Worm (Caenorhabditis elegans): Measurements from ENCODE around the gene F54B3.4.
A peak's percentile ranks its signal among the peaks of the same experiment; 100 is the strongest.

F54B3.4 gene

DNA sequence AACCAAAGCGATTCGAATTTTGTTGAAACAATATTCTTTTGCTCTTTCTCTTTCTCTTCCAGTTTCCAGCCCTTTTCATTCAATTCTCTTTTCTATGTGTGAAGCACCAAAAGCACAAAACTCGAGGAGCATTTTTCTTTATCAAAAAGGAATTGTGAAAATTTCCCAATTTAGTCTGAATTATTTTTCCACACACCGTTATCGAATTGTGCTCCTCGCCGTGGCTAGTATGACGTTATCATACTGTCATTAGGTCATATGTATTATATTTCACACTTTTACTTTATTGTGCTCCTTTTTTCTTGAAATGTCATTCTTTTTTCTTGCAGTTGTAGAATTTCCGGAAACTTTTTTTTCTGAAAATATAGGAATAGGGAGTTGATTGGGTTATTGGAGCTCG lies 49.4 kb downstream of the F54B3.4 start (continued):
- TF ChIP-seq F37D6.2 (tag; optimal IDR thresholded peaks at IDR 0.05) (no peak), daf-19 (GFP tag; conservative IDR thresholded peaks at IDR 0.05) (no peak), nhr-77 (tag; optimal IDR thresholded peaks at IDR 0.05) (peak; percentile 59), lin-13 (GFP tag; optimal IDR thresholded peaks at IDR 0.05) (no peak), nhr-10 (tag; optimal IDR thresholded peaks at IDR 0.05) (no peak), daf-16 (GFP tag; optimal IDR thresholded peaks at IDR 0.05) (no peak), daf-16 (tag; optimal IDR thresholded peaks at IDR 0.05) (peak; percentile 33), madf-5 (GFP tag; IDR thresholded peaks at IDR 0.05) (no peak), mdt-29 (GFP tag; IDR thresholded peaks at IDR 0.05) (no peak), hmg-1.1 (GFP tag; IDR thresholded peaks at IDR 0.05) (no peak), ztf-11 (tag; optimal IDR thresholded peaks at IDR 0.05) (no peak), spr-3 (GFP tag; optimal IDR thresholded peaks at IDR 0.05) (no peak), ceh-44 (GFP tag; IDR thresholded peaks at IDR 0.05) (no peak), nhr-41 (GFP tag; IDR thresholded peaks at IDR 0.05) (0 out of 2 replicates have a peak, but pooled peaks have one; percentile 12), php-3 (GFP tag; IDR thresholded peaks at IDR 0.05) (0 out of 2 replicates have a peak, but pooled peaks have one; percentile 31), egl-27 (tag; optimal IDR thresholded peaks at IDR 0.05) (no peak), nhr-11 (tag; optimal IDR thresholded peaks at IDR 0.05) (no peak), snpc-4 (tag; optimal IDR thresholded peaks at IDR 0.05) (no peak), zag-1 (tag; optimal IDR thresholded peaks at IDR 0.05) (no peak), hlh-11 (tag; optimal IDR thresholded peaks at IDR 0.05) (peak; percentile 68), hlh-30 (tag; optimal IDR thresholded peaks at IDR 0.05; ENCODE audit: insufficient read depth) (peak; percentile 38), F49E8.2 (tag; optimal IDR thresholded peaks at IDR 0.05; ENCODE audit: borderline replicate concordance) (no peak)

ce11 chrII:10220631-10221030 lies 50.4 kb downstream of the F54B3.4 start:
- TF ChIP-seq daf-16 (GFP tag; optimal IDR thresholded peaks at IDR 0.05), result no peak
- TF ChIP-seq daf-16 (tag; optimal IDR thresholded peaks at IDR 0.05), result peak; percentile 26
- TF ChIP-seq nhr-28 (tag; optimal IDR thresholded peaks at IDR 0.05), result peak; percentile 21
- no peak for TF ChIP-seq nhr-25 (tag; optimal IDR thresholded peaks at IDR 0.05; ENCODE audit: borderline replicate concordance, insufficient read depth)
